Worm (Caenorhabditis elegans) whole organism, young adult: ENCODE results near the gene srh-40.

Source experiments
- ama-1 ChIP-seq, 3 experiments: fragments of 150-350 bp in 1 of 3; sonication (generic microtip) in 2 of 3; optimal IDR thresholded peaks; 2 replicates each; lab custom pipeline; 2014 to 2018; ENCODE audit warnings: missing biosample characterization in 2 of 3, missing genetic modification characterization in 2 of 3, missing genetic modification reagents in 2 of 3
- attf-6 ChIP-seq: fragments of 200-800 bp; sonication (Bioruptor generic); IDR thresholded peaks from 2 replicates; pipeline ENCODE4 v1.3.6; 2022; ENCODE audit warnings: missing genetic modification reagents, missing genetic modification characterization, missing compliant biosample characterization
- ceh-91 ChIP-seq: fragments of 200-800 bp; sonication (Bioruptor generic); IDR thresholded peaks from 2 replicates; pipeline ENCODE4 v1.3.6; 2022; ENCODE audit warnings: missing genetic modification reagents, missing genetic modification characterization, missing compliant biosample characterization
- hsf-1 ChIP-seq: fragments of 200-800 bp; sonication (Bioruptor generic); IDR thresholded peaks from 2 replicates; pipeline ENCODE4 v1.3.6; 2022; ENCODE audit warnings: missing genetic modification reagents, missing genetic modification characterization, missing compliant biosample characterization
- pha-4 ChIP-seq: fragments of 150-350 bp; sonication (generic microtip); optimal IDR thresholded peaks from 2 replicates; lab custom pipeline; 2014; ENCODE audit warnings: missing biosample characterization, missing genetic modification reagents, missing genetic modification characterization
- snpc-1.1 ChIP-seq: sonication (generic microtip); optimal IDR thresholded peaks from 2 replicates; lab custom pipeline; 2017; ENCODE audit warnings: missing genetic modification characterization, mild to moderate bottlenecking, missing compliant biosample characterization, antibody characterized with exemption, moderate library complexity, missing genotype, missing genetic modification reagents; ENCODE audit not compliant: insufficient read depth
- snpc-4 ChIP-seq, 5 experiments: fragments of 150-350 bp in 1 of 5; sonication (generic microtip) in 4 of 5; optimal IDR thresholded peaks; 2 replicates each; lab custom pipeline; 2014 to 2018; ENCODE audit warnings: missing genetic modification characterization in 5 of 5, missing biosample characterization in 3 of 5, antibody characterized with exemption in 2 of 5, mild to moderate bottlenecking in 2 of 5, missing compliant biosample characterization in 2 of 5, missing genotype in 2 of 5, moderate library complexity in 2 of 5, missing genetic modification reagents in 1 of 5
- unc-130 ChIP-seq: sonication (generic microtip); optimal IDR thresholded peaks from 2 replicates; lab custom pipeline; 2016; ENCODE audit warnings: missing genetic modification reagents, missing genetic modification characterization, missing compliant biosample characterization
- ztf-3 ChIP-seq: fragments of 200-800 bp; sonication (Bioruptor generic); optimal IDR thresholded peaks from 2 replicates; lab custom pipeline; 2018; ENCODE audit warnings: mild to moderate bottlenecking, missing genetic modification characterization, missing compliant biosample characterization

DNA sequence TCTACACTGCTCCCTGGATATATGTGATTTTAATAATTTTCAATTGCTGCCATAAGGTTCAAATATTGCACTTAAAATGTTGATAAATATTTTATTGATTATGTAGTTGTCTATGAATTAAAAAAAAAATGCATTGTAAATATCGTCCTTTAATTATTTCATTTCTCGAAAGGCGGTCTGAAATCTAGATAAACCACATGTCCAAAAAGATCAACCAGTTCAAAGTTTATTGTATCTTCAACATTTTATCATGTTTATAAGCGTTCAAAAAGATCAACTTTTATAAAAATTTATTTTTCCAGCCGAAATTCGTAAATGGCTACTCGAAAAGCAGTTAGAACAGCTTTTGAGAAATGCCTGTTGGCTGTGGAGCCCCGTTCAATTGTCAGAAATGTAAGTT, 9.3 kb downstream of the srh-40 start, which contains the start of gene C13B9.2:
- TF ChIP-seq ama-1 (optimal IDR thresholded peaks at IDR 0.05; lab: Kevin White, UChicago) = no peak
- no peak for TF ChIP-seq ama-1 (GFP tag; optimal IDR thresholded peaks at IDR 0.05; lab: Kevin White, UChicago)
- TF ChIP-seq ztf-3 = no peak
- no peak for TF ChIP-seq ceh-91 (GFP tag; lab: Robert Waterston, UW)
- TF ChIP-seq unc-130 (GFP tag; lab: Kevin White, UChicago) = no peak
- no peak for TF ChIP-seq snpc-1.1 (tag; lab: Kevin White, UChicago)
- no peak for TF ChIP-seq hsf-1 (GFP tag; lab: Robert Waterston, UW)
- no peak for TF ChIP-seq attf-6 (GFP tag; lab: Robert Waterston, UW)
- TF ChIP-seq snpc-4 (GFP tag; optimal IDR thresholded peaks at IDR 0.05; lab: Kevin White, UChicago) = no peak
- TF ChIP-seq snpc-4 (tag; optimal IDR thresholded peaks at IDR 0.05; lab: Kevin White, UChicago) = no peak
- TF ChIP-seq pha-4 (tag; lab: Kevin White, UChicago) = no peak
